Worm (Caenorhabditis elegans) whole organism, late embryonic: Measurements from ENCODE around the gene oac-55.

Experiments
- F13H6.1 ChIP-seq: sonication (generic microtip); optimal IDR thresholded peaks from 2 replicates; lab custom pipeline; 2016; ENCODE audit warnings: missing genetic modification characterization, missing compliant biosample characterization
- K09A11.1 ChIP-seq: sonication (generic microtip); optimal IDR thresholded peaks from 2 replicates; lab custom pipeline; 2017; ENCODE audit warnings: antibody characterized with exemption, mild to moderate bottlenecking, missing genetic modification characterization, missing compliant biosample characterization; ENCODE audit not compliant: insufficient read depth
- T23F11.4 ChIP-seq: fragments of 200-800 bp; sonication (Bioruptor generic); optimal IDR thresholded peaks from 2 replicates; lab custom pipeline; 2018; ENCODE audit warnings: mild to moderate bottlenecking, missing genetic modification characterization, missing compliant biosample characterization
- Y22D7AL.16 ChIP-seq: sonication (generic microtip); optimal IDR thresholded peaks from 2 replicates; lab custom pipeline; 2016; ENCODE audit warnings: missing genetic modification characterization, missing compliant biosample characterization
- ahr-1 ChIP-seq: sonication (generic microtip); optimal IDR thresholded peaks from 2 replicates; lab custom pipeline; 2016; ENCODE audit warnings: missing genetic modification characterization, missing compliant biosample characterization
- ceh-14 ChIP-seq: sonication (generic microtip); optimal IDR thresholded peaks from 2 replicates; lab custom pipeline; 2016; ENCODE audit warnings: missing genotype, missing genetic modification characterization, missing compliant biosample characterization
- ceh-18 ChIP-seq: sonication (generic microtip); optimal IDR thresholded peaks from 2 replicates; lab custom pipeline; 2016; ENCODE audit warnings: missing genetic modification characterization, missing compliant biosample characterization
- ceh-2 ChIP-seq: sonication (generic microtip); optimal IDR thresholded peaks from 2 replicates; lab custom pipeline; 2016; ENCODE audit warnings: missing genotype, missing genetic modification characterization, missing compliant biosample characterization
- ceh-24 ChIP-seq: sonication (generic microtip); optimal IDR thresholded peaks from 2 replicates; lab custom pipeline; 2016; ENCODE audit warnings: mild to moderate bottlenecking, missing genetic modification characterization, missing compliant biosample characterization
- ceh-31 ChIP-seq: sonication (generic microtip); optimal IDR thresholded peaks from 2 replicates; lab custom pipeline; 2016; ENCODE audit warnings: missing genetic modification characterization, missing compliant biosample characterization
- ceh-48 ChIP-seq: sonication (generic microtip); optimal IDR thresholded peaks from 2 replicates; lab custom pipeline; 2016; ENCODE audit warnings: missing genetic modification characterization, inconsistent platforms, missing compliant biosample characterization
- ceh-6 ChIP-seq: fragments of 200-800 bp; sonication (Bioruptor generic); optimal IDR thresholded peaks from 2 replicates; lab custom pipeline; 2018; ENCODE audit warnings: mild to moderate bottlenecking, missing genetic modification characterization, missing compliant biosample characterization
- ceh-9 ChIP-seq: sonication (generic microtip); optimal IDR thresholded peaks from 2 replicates; lab custom pipeline; 2016; ENCODE audit warnings: mild to moderate bottlenecking, missing genetic modification characterization, inconsistent platforms, missing compliant biosample characterization
- che-1 ChIP-seq: sonication (generic microtip); optimal IDR thresholded peaks from 2 replicates; lab custom pipeline; 2016; ENCODE audit warnings: mild to moderate bottlenecking, missing genetic modification characterization, missing compliant biosample characterization
- dve-1 ChIP-seq: sonication (generic microtip); optimal IDR thresholded peaks from 2 replicates; lab custom pipeline; 2017; ENCODE audit warnings: antibody characterized with exemption, mild to moderate bottlenecking, missing genetic modification characterization, missing compliant biosample characterization
- elt-2 ChIP-seq: sonication (generic microtip); optimal IDR thresholded peaks from 2 replicates; lab custom pipeline; 2016; ENCODE audit warnings: missing genetic modification reagents, missing genetic modification characterization, missing compliant biosample characterization
- elt-4 ChIP-seq: sonication (generic microtip); optimal IDR thresholded peaks from 2 replicates; lab custom pipeline; 2016; ENCODE audit warnings: missing genetic modification characterization, missing compliant biosample characterization
- eyg-1 ChIP-seq: sonication (generic microtip); optimal IDR thresholded peaks from 2 replicates; lab custom pipeline; 2016; ENCODE audit warnings: missing genotype, missing genetic modification characterization, missing compliant biosample characterization
- gmeb-2 ChIP-seq: sonication (generic microtip); optimal IDR thresholded peaks from 2 replicates; lab custom pipeline; 2016; ENCODE audit warnings: missing genetic modification characterization, inconsistent platforms, missing compliant biosample characterization
- hlh-15 ChIP-seq: sonication (generic microtip); optimal IDR thresholded peaks from 2 replicates; lab custom pipeline; 2016; ENCODE audit warnings: missing genetic modification characterization, missing compliant biosample characterization
- hlh-8 ChIP-seq: sonication (generic microtip); optimal IDR thresholded peaks from 2 replicates; lab custom pipeline; 2016; ENCODE audit warnings: missing genotype, missing genetic modification characterization, missing compliant biosample characterization
- lin-11 ChIP-seq: fragments of 200-800 bp; sonication (Bioruptor generic); optimal IDR thresholded peaks from 2 replicates; lab custom pipeline; 2018; ENCODE audit warnings: mild to moderate bottlenecking, missing genetic modification characterization, missing compliant biosample characterization
- nfya-1 ChIP-seq: sonication (generic microtip); optimal IDR thresholded peaks from 2 replicates; lab custom pipeline; 2017; ENCODE audit warnings: missing genetic modification characterization, mild to moderate bottlenecking, missing compliant biosample characterization, antibody characterized with exemption, moderate library complexity
- nhr-11 ChIP-seq: fragments of 150-350 bp; optimal IDR thresholded peaks from 2 replicates; lab custom pipeline; 2014; ENCODE audit warnings: missing biosample characterization, missing genetic modification characterization
- nhr-232 ChIP-seq: sonication (generic microtip); optimal IDR thresholded peaks from 2 replicates; lab custom pipeline; 2016; ENCODE audit warnings: missing genetic modification characterization, missing compliant biosample characterization
- pax-1 ChIP-seq: fragments of 150-350 bp; optimal IDR thresholded peaks from 2 replicates; lab custom pipeline; 2014; ENCODE audit warnings: missing biosample characterization, missing genetic modification characterization
- sdc-2 ChIP-seq: sonication (generic microtip); optimal IDR thresholded peaks from 2 replicates; lab custom pipeline; 2016; ENCODE audit warnings: missing genotype, missing genetic modification characterization, missing compliant biosample characterization
- sox-2 ChIP-seq: fragments of 200-800 bp; sonication (Bioruptor generic); IDR thresholded peaks from 2 replicates; pipeline ENCODE4 v1.3.6; 2022; ENCODE audit warnings: missing genetic modification reagents, missing genetic modification characterization, missing compliant biosample characterization
- syd-9 ChIP-seq: sonication (generic microtip); optimal IDR thresholded peaks from 2 replicates; lab custom pipeline; 2016; ENCODE audit warnings: mild to moderate bottlenecking, missing genetic modification characterization, moderate library complexity, missing compliant biosample characterization
- tbx-2 ChIP-seq: sonication (generic microtip); optimal IDR thresholded peaks from 2 replicates; lab custom pipeline; 2016; ENCODE audit warnings: missing genetic modification characterization, missing compliant biosample characterization
- tbx-7 ChIP-seq: sonication (generic microtip); optimal IDR thresholded peaks from 2 replicates; lab custom pipeline; 2016; ENCODE audit warnings: missing genotype, missing genetic modification characterization, missing compliant biosample characterization
- ttx-3 ChIP-seq: sonication (generic microtip); optimal IDR thresholded peaks from 2 replicates; lab custom pipeline; 2016; ENCODE audit warnings: missing genetic modification reagents, missing genetic modification characterization, missing compliant biosample characterization
- unc-3 ChIP-seq, 2 experiments: fragments of 200-800 bp in 1 of 2; sonication (Bioruptor generic) in 1 of 2; sonication (generic microtip) in 1 of 2; conservative IDR thresholded peaks in 1 of 2; optimal IDR thresholded peaks in 1 of 2; 2 replicates each; pipeline versions ENCODE4 v1.3.6 to Lab custom; 2016 to 2022; ENCODE audit warnings: missing compliant biosample characterization in 2 of 2, missing genetic modification characterization in 2 of 2, missing genetic modification reagents in 1 of 2
- unc-55 ChIP-seq: sonication (generic microtip); optimal IDR thresholded peaks from 2 replicates; lab custom pipeline; 2017; ENCODE audit warnings: missing biosample characterization, missing genetic modification reagents, missing genetic modification characterization

oac-55 gene

DNA sequence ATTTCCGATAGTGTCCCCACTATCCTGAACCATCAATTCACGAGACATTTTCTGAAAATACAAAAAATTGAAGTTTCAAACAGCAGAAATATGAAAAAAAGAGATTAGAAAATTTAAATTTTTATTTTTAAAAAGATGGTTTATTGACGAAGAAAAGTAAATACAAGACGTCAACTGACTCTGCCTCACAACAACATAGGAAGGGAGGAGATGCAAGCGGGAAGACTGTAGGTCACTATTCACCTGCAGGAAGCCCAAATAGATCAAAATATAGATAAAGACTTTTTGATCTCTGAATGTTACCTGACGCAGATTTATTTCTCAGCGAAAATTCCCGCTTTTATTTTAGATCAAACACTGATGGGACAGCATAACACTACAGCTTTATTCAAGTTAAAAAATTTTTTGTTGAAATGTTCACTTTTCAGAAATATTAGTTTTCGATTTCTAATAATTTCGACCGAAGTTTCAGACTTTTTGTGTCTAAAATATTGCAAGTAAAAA, 15.2 kb downstream of the oac-55 start, which contains the start of gene cysl-3:
TSS of gene cysl-3 (minus strand) at position 51 of the 504 bp plus-strand sequence.
- no peak for TF ChIP-seq elt-4 (tag; lab: Kevin White, UChicago)
- no peak for TF ChIP-seq elt-2 (tag; lab: Kevin White, UChicago)

DNA sequence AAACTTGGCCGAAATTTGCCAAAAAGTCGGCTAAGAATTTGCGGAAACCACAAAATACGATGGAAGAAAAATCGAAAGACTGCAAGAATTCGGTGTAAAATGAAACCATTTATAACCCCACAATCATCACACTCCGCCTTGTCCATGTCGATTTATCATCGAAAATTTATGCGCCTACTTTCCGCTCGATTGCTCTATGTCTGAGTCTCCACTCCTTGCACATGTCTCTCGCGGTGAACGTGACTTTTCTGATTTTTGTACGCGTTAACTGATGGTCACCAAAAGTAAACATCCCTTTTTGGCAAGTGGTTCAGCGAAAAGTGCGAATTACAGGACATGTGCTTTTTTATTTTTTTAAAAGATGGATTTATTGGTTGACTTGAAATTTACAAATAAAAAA, 16.0 kb downstream of the oac-55 start:
- TF ChIP-seq nhr-11 (tag; lab: Kevin White, UChicago) (no peak), unc-55 (GFP tag; lab: Kevin White, UChicago) (peak; percentile 34)

DNA sequence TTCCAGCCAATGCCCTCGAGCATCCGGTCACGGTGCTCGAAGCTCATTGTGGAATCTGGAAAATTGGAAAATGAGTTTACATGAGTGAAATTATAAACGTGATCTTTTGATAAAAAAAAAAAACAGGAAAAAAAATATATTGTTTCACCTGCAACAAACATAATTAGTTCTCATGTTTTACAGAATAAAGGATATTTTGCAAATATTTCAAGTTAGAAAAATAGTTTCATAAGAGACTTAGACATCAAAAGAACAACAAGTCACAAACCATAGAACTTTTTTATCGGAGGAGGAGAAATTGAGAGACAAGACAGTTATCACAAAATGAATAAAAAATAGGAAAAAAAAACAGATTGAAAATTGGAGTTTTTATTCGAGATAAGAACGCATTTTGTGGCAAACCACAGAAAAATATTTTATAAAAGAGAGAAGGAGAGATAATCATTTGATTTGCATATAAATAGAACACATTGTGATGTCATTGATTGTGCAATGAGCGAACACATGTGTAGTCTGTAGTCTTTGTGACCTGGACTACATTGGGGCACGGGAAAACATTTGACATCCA, 23.3 kb downstream of the oac-55 start, which contains the start of gene R08F11.1:
TSS of gene R08F11.1 (minus strand) at position 51 of the 568 bp plus-strand sequence.
- no peak for TF ChIP-seq dve-1 (tag; lab: Kevin White, UChicago)
- no peak for TF ChIP-seq nhr-232 (tag; lab: Kevin White, UChicago)
- TF ChIP-seq ttx-3: no peak
- no peak for TF ChIP-seq ceh-24 (tag; lab: Kevin White, UChicago)
- TF ChIP-seq elt-2 (tag; lab: Kevin White, UChicago): peak; percentile 80
- no peak for TF ChIP-seq ceh-18 (tag; lab: Kevin White, UChicago)

DNA sequence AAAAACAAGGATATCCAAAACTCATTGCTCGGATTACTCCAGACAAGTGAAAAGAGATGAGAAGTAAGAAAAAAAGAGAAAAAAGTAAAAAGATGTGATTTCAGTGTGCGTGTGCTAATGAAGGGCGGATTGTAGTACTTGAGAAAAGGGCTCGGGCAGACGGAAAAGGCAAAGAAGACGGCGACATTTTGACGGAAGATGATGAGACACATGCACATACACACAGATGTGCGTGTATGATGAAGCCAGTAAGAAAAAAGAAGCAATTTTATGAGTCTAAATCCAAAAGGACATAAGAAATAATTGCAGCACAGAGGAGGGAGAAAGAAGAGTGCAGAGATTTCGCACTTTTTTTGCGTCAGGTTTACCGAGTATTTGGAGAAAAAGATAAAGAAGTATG, 27.6 kb downstream of the oac-55 start:
- no peak for TF ChIP-seq ceh-24 (tag; lab: Kevin White, UChicago)
- TF ChIP-seq ceh-2: no peak
- TF ChIP-seq ceh-48 (tag; lab: Kevin White, UChicago): no peak
- no peak for TF ChIP-seq dve-1 (tag; lab: Kevin White, UChicago)
- no peak for TF ChIP-seq ceh-6 (GFP tag; lab: Kevin White, UChicago)
- no peak for TF ChIP-seq ahr-1 (tag; lab: Kevin White, UChicago)
- TF ChIP-seq elt-4 (tag; lab: Kevin White, UChicago): no peak
- TF ChIP-seq K09A11.1: no peak
- TF ChIP-seq gmeb-2 (tag; lab: Kevin White, UChicago): no peak
- TF ChIP-seq hlh-15 (tag; lab: Kevin White, UChicago): no peak
- no peak for TF ChIP-seq T23F11.4 (GFP tag; lab: Kevin White, UChicago)
- TF ChIP-seq tbx-2 (tag; lab: Kevin White, UChicago): no peak
- no peak for TF ChIP-seq che-1 (tag; lab: Kevin White, UChicago)
- TF ChIP-seq syd-9: no peak

DNA sequence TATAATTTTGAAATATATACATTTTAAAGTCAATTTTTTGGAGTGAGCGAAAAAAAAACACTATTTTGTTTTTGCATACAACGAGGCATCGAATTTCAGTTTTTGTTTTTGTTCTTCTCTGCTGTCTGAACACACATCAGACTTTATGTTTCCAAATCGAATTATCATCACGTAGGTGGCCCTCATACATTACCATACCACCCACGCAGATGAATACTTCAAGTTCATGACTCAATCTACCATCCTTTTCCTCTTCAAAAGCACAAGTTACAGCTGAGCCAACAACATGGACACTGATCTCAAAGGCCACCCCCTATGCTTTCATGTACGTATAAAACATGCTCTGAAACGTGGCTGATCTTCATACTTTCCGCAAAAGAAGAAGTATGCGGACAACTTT, 28.8 kb downstream of the oac-55 start, which contains the start of gene R08F11.7:
TSS of gene R08F11.7 (plus strand) at position 301 of the 400 bp plus-strand sequence.
- TF ChIP-seq ceh-6 (GFP tag; lab: Kevin White, UChicago) (no peak), eyg-1 (tag; lab: Kevin White, UChicago) (no peak), nfya-1 (tag; lab: Kevin White, UChicago) (no peak), ceh-14 (no peak), ttx-3 (no peak), lin-11 (no peak), ceh-48 (tag; lab: Kevin White, UChicago) (no peak), ceh-9 (tag; lab: Kevin White, UChicago) (no peak), tbx-7 (tag; lab: Kevin White, UChicago) (no peak)

DNA sequence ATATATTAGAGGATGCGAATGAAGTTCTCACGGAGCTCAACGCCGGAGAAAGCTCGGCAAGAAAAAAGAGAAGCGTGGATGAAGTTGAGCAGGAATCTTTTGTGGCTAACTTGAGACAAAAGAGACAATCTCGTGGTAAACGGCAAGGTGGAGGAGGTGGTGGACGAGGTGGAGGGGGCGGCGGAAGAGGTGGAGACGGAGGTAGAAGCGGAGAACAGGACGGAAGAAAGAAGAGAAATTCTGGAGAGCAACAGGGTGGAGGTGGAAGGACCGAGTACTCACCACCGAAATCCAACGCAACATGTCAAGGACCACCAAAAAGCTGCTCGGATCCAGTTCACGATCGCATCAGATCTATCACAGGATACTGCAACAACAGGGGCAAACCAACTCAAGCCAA, 29.5 kb downstream of the oac-55 start:
- no peak for TF ChIP-seq che-1 (tag; lab: Kevin White, UChicago)
- TF ChIP-seq unc-3 (GFP tag; conservative IDR thresholded peaks at IDR 0.05; lab: Robert Waterston, UW): no peak
- TF ChIP-seq unc-3 (tag; optimal IDR thresholded peaks at IDR 0.05; lab: Kevin White, UChicago): no peak

DNA sequence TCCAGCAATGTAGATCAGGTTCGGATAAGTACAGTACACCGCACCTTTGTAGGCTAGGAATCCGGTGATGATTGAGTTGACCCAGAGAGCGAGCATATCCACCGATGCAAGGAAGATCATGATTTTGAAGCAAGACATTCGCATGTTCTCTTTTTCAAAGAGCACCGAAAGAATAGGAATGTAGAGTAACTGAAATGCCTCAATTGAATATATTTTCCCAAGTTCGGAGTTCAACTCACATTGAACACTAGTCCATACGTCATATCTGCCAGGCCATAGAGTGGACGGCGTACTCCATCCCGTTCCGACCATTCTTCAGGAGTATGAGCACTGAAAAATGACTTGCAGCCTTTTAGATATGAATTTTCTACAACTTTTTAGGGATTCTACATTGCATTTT, 38.8 kb downstream of the oac-55 start:
- no peak for TF ChIP-seq syd-9
- no peak for TF ChIP-seq ceh-48 (tag; lab: Kevin White, UChicago)
- no peak for TF ChIP-seq sdc-2
- no peak for TF ChIP-seq hlh-8 (tag; lab: Kevin White, UChicago)
- no peak for TF ChIP-seq F13H6.1 (tag; lab: Kevin White, UChicago)
- no peak for TF ChIP-seq ceh-31 (tag; lab: Kevin White, UChicago)
- no peak for TF ChIP-seq sox-2
- TF ChIP-seq Y22D7AL.16 (tag; lab: Kevin White, UChicago): no peak
- TF ChIP-seq pax-1: no peak
- TF ChIP-seq gmeb-2 (tag; lab: Kevin White, UChicago): no peak
- TF ChIP-seq, all 69 proteins: peak for 0
